Fruit fly (Drosophila melanogaster): Measurements from ENCODE around the gene CG6959.

Gene CG6959

DNA sequence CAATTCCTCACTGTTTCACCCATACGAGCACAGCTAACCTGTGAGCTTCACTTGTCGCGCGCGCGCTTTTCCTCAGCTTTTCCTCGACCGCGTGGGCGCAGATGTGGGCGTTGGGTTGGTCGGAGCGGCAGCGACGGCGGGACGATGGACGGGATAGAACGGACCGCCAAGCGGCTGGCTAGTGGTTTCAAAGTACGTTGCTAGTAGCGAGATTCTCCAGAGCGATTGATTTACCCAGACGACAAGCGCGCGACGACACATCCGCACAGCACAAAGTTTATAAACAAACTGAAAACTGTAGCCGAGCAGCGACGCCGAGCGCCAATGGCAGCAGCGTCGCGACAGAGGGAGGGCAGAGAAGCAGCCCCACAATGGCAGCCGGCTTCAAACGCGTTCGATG is at the start of gene CG6959:
CG6959 (minus strand) TSS at position 292 of the 400 bp plus-strand sequence.
- TF ChIP-seq bab1 (GFP tag; optimal IDR thresholded peaks at IDR 0.05) (peak; percentile 5), CG12768 (GFP tag; optimal IDR thresholded peaks at IDR 0.05) (peak; percentile 33), cic (GFP tag; optimal IDR thresholded peaks at IDR 0.05) (no peak), toe (GFP tag; optimal IDR thresholded peaks at IDR 0.05) (peak; percentile 38), kay (GFP tag; ENCODE audit: borderline replicate concordance) (no peak), tj (GFP tag; optimal IDR thresholded peaks at IDR 0.05) (peak; percentile 23), cnc (optimal IDR thresholded peaks at IDR 0.05) (no peak), Hr96 (GFP tag; optimal IDR thresholded peaks at IDR 0.05) (peak; percentile 17), Mnt (GFP tag; optimal IDR thresholded peaks at IDR 0.05) (peak; percentile 56)

DNA sequence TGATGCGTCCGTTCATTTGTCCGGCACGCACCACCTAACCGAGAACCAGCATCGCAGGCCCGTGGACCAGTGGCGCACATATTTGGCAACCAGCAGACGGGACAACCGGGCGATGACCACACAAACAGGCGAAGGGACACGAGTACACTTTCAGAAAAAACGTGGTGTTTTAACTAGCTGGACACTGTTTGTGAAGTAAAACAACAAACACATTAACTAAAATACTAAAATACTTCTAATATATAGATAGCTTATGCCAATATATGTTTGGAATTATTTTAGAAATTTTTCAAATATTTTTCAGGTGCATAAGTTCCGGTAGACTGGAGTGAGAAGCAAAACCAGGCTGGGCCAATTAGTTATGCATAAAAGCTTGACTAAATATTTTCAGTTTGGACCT is 33.6 kb upstream of the CG6959 start:
- no peak for TF ChIP-seq CG33017 (tag; optimal IDR thresholded peaks at IDR 0.05)
- no peak for TF ChIP-seq CG7045 (GFP tag; optimal IDR thresholded peaks at IDR 0.05)
- TF ChIP-seq Crg-1 (GFP tag; optimal IDR thresholded peaks at IDR 0.05) = no peak
- no peak for TF ChIP-seq Clk (GFP tag; optimal IDR thresholded peaks at IDR 0.05)
- TF ChIP-seq CG5204 (GFP tag; optimal IDR thresholded peaks at IDR 0.05) = no peak
- no peak for TF ChIP-seq tj (GFP tag; optimal IDR thresholded peaks at IDR 0.05)
- TF ChIP-seq cic (GFP tag; optimal IDR thresholded peaks at IDR 0.05) = no peak
- TF ChIP-seq toe (GFP tag; optimal IDR thresholded peaks at IDR 0.05) = no peak
- TF ChIP-seq Hr96 (GFP tag; optimal IDR thresholded peaks at IDR 0.05) = no peak
- TF ChIP-seq Mnt (GFP tag; optimal IDR thresholded peaks at IDR 0.05) = no peak
- TF ChIP-seq kay (GFP tag; ENCODE audit: borderline replicate concordance) = no peak

DNA sequence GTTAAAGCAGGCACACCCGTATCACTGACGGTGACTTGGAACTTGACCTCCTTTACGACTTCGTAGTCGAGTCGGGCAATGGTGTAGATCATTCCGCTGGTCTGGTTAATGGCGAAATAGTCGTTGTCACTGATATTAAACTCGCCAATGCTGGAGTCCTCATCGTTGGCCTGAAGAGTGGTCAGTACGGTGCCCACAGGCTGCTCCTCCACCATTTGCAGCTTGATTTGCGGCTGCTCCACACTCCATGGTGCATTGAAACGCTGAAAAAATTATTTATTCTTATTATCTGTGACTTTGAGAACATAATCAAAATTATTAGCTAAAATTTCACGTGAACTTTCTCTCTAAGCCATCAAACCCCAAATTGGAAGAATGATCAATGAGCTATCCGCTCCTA is 28.0 kb upstream of the CG6959 start, which contains the start of gene CG34307:
CG34307 (plus strand) TSS at position 301 of the 400 bp plus-strand sequence.
- TF ChIP-seq CG11617 (GFP tag; optimal IDR thresholded peaks at IDR 0.05) (no peak), toe (GFP tag; optimal IDR thresholded peaks at IDR 0.05) (no peak), pad (GFP tag; optimal IDR thresholded peaks at IDR 0.05) (no peak), ovo (GFP tag; optimal IDR thresholded peaks at IDR 0.05) (no peak), bab1 (GFP tag; optimal IDR thresholded peaks at IDR 0.05) (no peak), CG7045 (GFP tag; optimal IDR thresholded peaks at IDR 0.05) (no peak), cic (GFP tag; optimal IDR thresholded peaks at IDR 0.05) (no peak), Crg-1 (GFP tag; optimal IDR thresholded peaks at IDR 0.05) (no peak), cnc (optimal IDR thresholded peaks at IDR 0.05) (no peak), CG14711 (tag; optimal IDR thresholded peaks at IDR 0.05) (no peak), CG33017 (tag; optimal IDR thresholded peaks at IDR 0.05) (no peak), Clk (GFP tag; optimal IDR thresholded peaks at IDR 0.05) (no peak), tj (GFP tag; optimal IDR thresholded peaks at IDR 0.05) (no peak)

DNA sequence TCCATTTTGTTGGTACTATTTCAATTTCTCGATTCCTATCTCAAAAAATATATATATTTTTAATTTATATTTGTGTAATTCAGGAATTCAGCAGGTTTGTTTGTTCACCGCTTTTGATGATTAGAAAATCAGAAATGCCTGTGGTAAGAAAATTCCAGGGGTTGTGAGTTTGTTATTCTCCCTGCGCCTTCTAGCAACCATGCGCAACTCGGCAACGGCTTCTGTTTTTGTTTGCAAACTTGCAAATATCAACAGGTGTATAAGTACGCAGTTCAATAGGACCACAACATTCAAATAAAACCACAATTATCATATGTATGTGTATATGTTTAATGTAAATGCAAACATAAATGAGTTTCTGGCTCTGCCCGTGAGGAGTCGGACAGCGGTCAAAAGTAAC is 23.9 kb upstream of the CG6959 start, which contains the start of gene Dnali1:
Dnali1 (minus strand) TSS at position 101 of the 400 bp plus-strand sequence.
- TF ChIP-seq CG33017 (tag; optimal IDR thresholded peaks at IDR 0.05) (no peak), Clk (GFP tag; optimal IDR thresholded peaks at IDR 0.05) (no peak), Crg-1 (GFP tag; optimal IDR thresholded peaks at IDR 0.05) (no peak), Hr96 (GFP tag; optimal IDR thresholded peaks at IDR 0.05) (no peak), kay (GFP tag; ENCODE audit: borderline replicate concordance) (no peak), tj (GFP tag; optimal IDR thresholded peaks at IDR 0.05) (no peak), cnc (optimal IDR thresholded peaks at IDR 0.05) (no peak), Mnt (GFP tag; optimal IDR thresholded peaks at IDR 0.05) (no peak), CG7045 (GFP tag; optimal IDR thresholded peaks at IDR 0.05) (no peak), ovo (GFP tag; optimal IDR thresholded peaks at IDR 0.05) (no peak), CG7101 (tag; optimal IDR thresholded peaks at IDR 0.05) (no peak), bab1 (GFP tag; optimal IDR thresholded peaks at IDR 0.05) (no peak), pad (GFP tag; optimal IDR thresholded peaks at IDR 0.05) (no peak), CG11617 (GFP tag; optimal IDR thresholded peaks at IDR 0.05) (no peak), CG12768 (GFP tag; optimal IDR thresholded peaks at IDR 0.05) (no peak), cic (GFP tag; optimal IDR thresholded peaks at IDR 0.05) (no peak)

DNA sequence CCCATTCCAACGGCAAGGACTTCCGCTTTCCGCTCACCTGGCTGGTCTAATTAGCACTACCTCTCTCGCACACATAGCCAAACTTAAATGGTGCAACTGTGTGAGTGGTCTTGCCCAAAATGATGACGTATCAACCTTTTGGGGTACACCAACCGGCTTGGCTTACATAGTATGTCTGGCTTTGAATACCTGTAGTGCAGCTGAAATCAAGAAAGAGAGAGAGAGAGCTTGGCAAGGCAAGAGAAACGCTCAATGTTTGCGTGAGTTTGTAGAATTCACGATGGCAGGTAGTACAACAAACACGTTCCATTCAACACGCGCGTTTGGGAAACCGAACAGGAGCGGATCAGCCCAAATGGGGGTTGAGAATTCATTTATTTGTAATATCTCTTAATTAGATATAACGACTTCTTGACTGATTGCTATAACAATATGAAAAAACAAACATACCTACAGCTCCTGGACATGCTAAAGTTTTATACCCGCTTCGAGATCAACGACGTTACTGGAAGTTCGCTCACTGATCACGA is 18.8 kb upstream of the CG6959 start:
- peak; percentile 6 for TF ChIP-seq CG14711 (tag; optimal IDR thresholded peaks at IDR 0.05)
- TF ChIP-seq cic (GFP tag; optimal IDR thresholded peaks at IDR 0.05) = peak; percentile 32
- peak; percentile 33 for TF ChIP-seq tj (GFP tag; optimal IDR thresholded peaks at IDR 0.05)
- no peak for TF ChIP-seq Hr96 (GFP tag; optimal IDR thresholded peaks at IDR 0.05)
- TF ChIP-seq CG12768 (GFP tag; optimal IDR thresholded peaks at IDR 0.05) = no peak
- peak; percentile 45 for TF ChIP-seq Mnt (GFP tag; optimal IDR thresholded peaks at IDR 0.05)
- TF ChIP-seq CG1620 (GFP tag; optimal IDR thresholded peaks at IDR 0.05) = peak; percentile 14
- peak; percentile 41 for TF ChIP-seq bab1 (GFP tag; optimal IDR thresholded peaks at IDR 0.05)

DNA sequence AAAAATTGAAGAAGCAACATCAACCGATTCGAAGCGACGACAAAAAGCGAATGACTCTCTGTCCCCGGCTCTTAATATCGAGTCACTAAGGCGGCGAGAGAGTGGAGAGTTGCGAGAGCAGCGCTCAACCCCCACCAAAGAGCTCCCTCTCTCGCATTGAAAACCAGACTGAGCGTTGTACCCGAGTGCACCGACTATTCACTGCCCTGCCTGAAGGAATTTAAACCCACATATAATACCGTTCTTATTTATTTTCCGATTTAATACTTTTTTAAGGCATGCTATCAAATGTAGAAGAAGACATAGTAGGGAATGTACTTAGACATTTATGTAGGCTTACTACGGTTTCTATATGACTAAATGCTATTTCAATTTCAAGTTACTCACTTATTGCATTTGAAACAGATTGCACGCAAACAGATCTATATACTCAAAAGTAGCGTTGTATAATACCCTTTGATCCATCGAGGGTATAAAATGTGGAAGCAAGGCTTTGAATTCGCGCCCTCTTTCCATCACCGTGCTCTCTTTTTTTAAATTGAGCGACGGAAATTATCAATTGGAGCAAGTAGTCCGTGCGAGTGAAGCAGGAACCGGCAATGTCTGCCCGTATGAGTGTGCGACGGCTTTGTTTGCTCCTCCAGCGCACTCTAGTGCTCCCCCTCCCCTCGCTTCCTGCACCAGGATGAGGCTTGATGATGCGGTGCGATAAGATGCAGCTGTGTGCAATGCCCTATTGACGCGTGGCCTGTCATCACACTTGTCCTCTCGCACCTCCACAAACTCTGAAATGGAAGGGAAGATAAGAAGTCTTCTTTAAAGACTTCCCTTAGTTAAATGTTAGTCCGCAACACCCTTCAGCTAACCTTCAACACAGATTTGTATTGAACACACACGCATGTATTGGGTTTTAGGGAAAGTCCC is 18.1 kb upstream of the CG6959 start, which contains the start of gene mthl5:
mthl5 (minus strand) TSS at position 55 of the 924 bp plus-strand sequence.
- TF ChIP-seq CG11617 (GFP tag; optimal IDR thresholded peaks at IDR 0.05) = peak; percentile 23
- peak; percentile 15 for TF ChIP-seq Crg-1 (GFP tag; optimal IDR thresholded peaks at IDR 0.05)
- no peak for TF ChIP-seq CG1620 (GFP tag; optimal IDR thresholded peaks at IDR 0.05)
- peak; percentile 49 for TF ChIP-seq pad (GFP tag; optimal IDR thresholded peaks at IDR 0.05)
- TF ChIP-seq Hr96 (GFP tag; optimal IDR thresholded peaks at IDR 0.05) = peak; percentile 65
- peak; percentile 48 for TF ChIP-seq CG14711 (tag; optimal IDR thresholded peaks at IDR 0.05)
- TF ChIP-seq CG33017 (tag; optimal IDR thresholded peaks at IDR 0.05) = peak; percentile 61
- TF ChIP-seq cnc (optimal IDR thresholded peaks at IDR 0.05) = no peak
- TF ChIP-seq tj (GFP tag; optimal IDR thresholded peaks at IDR 0.05) = no peak
- no peak for TF ChIP-seq cic (GFP tag; optimal IDR thresholded peaks at IDR 0.05)
- no peak for TF ChIP-seq bab1 (GFP tag; optimal IDR thresholded peaks at IDR 0.05)
- TF ChIP-seq CG12768 (GFP tag; optimal IDR thresholded peaks at IDR 0.05) = peak; percentile 52
- TF ChIP-seq Clk (GFP tag; optimal IDR thresholded peaks at IDR 0.05) = no peak
- TF ChIP-seq kay (GFP tag; ENCODE audit: borderline replicate concordance) = peak; percentile 18
- no peak for TF ChIP-seq ovo (GFP tag; optimal IDR thresholded peaks at IDR 0.05)
- no peak for TF ChIP-seq CG5204 (GFP tag; optimal IDR thresholded peaks at IDR 0.05)
- TF ChIP-seq toe (GFP tag; optimal IDR thresholded peaks at IDR 0.05) = peak; percentile 10
- peak; percentile 8 for TF ChIP-seq Mnt (GFP tag; optimal IDR thresholded peaks at IDR 0.05)
- TF ChIP-seq CG7045 (GFP tag; optimal IDR thresholded peaks at IDR 0.05) = peak; percentile 61
- peak; percentile 43 for TF ChIP-seq CG7101 (tag; optimal IDR thresholded peaks at IDR 0.05)
